Fruit fly (Drosophila melanogaster): ENCODE measurements around the gene CG9029.

- TF ChIP-seq CG8478 (optimal IDR thresholded peaks at IDR 0.05) = no peak
- TF ChIP-seq CTCF (optimal IDR thresholded peaks at IDR 0.05) = no peak
Measured at dm6 chr2L:5923603-5924138, 37.9 kb downstream of the CG9029 start, which contains the start of gene CG9016.
